Worm (Caenorhabditis elegans) whole organism, late embryonic: ENCODE results near the gene bath-13.

Source experiments
- C08G9.2 ChIP-seq: sonication (generic microtip); optimal IDR thresholded peaks from 2 replicates; lab custom pipeline; 2016; ENCODE audit warnings: mild to moderate bottlenecking, missing genetic modification characterization, moderate library complexity, missing compliant biosample characterization
- F13H6.1 ChIP-seq: sonication (generic microtip); optimal IDR thresholded peaks from 2 replicates; lab custom pipeline; 2016; ENCODE audit warnings: missing genetic modification characterization, missing compliant biosample characterization
- K09A11.1 ChIP-seq: sonication (generic microtip); optimal IDR thresholded peaks from 2 replicates; lab custom pipeline; 2017; ENCODE audit warnings: antibody characterized with exemption, mild to moderate bottlenecking, missing genetic modification characterization, missing compliant biosample characterization; ENCODE audit not compliant: insufficient read depth
- T23F11.4 ChIP-seq: fragments of 200-800 bp; sonication (Bioruptor generic); optimal IDR thresholded peaks from 2 replicates; lab custom pipeline; 2018; ENCODE audit warnings: mild to moderate bottlenecking, missing genetic modification characterization, missing compliant biosample characterization
- ama-1 ChIP-seq: fragments of 150-350 bp; optimal IDR thresholded peaks from 2 replicates; lab custom pipeline; 2014
- ceh-18 ChIP-seq: sonication (generic microtip); optimal IDR thresholded peaks from 2 replicates; lab custom pipeline; 2016; ENCODE audit warnings: missing genetic modification characterization, missing compliant biosample characterization
- ceh-19 ChIP-seq: fragments of 200-800 bp; sonication (Bioruptor generic); optimal IDR thresholded peaks from 2 replicates; lab custom pipeline; 2018; ENCODE audit warnings: mild to moderate bottlenecking, missing genetic modification characterization, missing compliant biosample characterization
- ceh-22 ChIP-seq: sonication (generic microtip); optimal IDR thresholded peaks from 2 replicates; lab custom pipeline; 2017; ENCODE audit warnings: missing biosample characterization, missing genetic modification characterization
- ceh-30 ChIP-seq: fragments of 150-350 bp; optimal IDR thresholded peaks from 2 replicates; lab custom pipeline; 2014; ENCODE audit warnings: missing biosample characterization, missing genetic modification characterization
- ceh-48 ChIP-seq: sonication (generic microtip); optimal IDR thresholded peaks from 2 replicates; lab custom pipeline; 2016; ENCODE audit warnings: missing genetic modification characterization, inconsistent platforms, missing compliant biosample characterization
- ceh-6 ChIP-seq: fragments of 200-800 bp; sonication (Bioruptor generic); optimal IDR thresholded peaks from 2 replicates; lab custom pipeline; 2018; ENCODE audit warnings: mild to moderate bottlenecking, missing genetic modification characterization, missing compliant biosample characterization
- che-1 ChIP-seq: sonication (generic microtip); optimal IDR thresholded peaks from 2 replicates; lab custom pipeline; 2016; ENCODE audit warnings: mild to moderate bottlenecking, missing genetic modification characterization, missing compliant biosample characterization
- dve-1 ChIP-seq: sonication (generic microtip); optimal IDR thresholded peaks from 2 replicates; lab custom pipeline; 2017; ENCODE audit warnings: antibody characterized with exemption, mild to moderate bottlenecking, missing genetic modification characterization, missing compliant biosample characterization
- elt-2 ChIP-seq: sonication (generic microtip); optimal IDR thresholded peaks from 2 replicates; lab custom pipeline; 2016; ENCODE audit warnings: missing genetic modification reagents, missing genetic modification characterization, missing compliant biosample characterization
- elt-4 ChIP-seq: sonication (generic microtip); optimal IDR thresholded peaks from 2 replicates; lab custom pipeline; 2016; ENCODE audit warnings: missing genetic modification characterization, missing compliant biosample characterization
- ets-4 ChIP-seq: sonication (generic microtip); optimal IDR thresholded peaks from 2 replicates; lab custom pipeline; 2016; ENCODE audit warnings: missing genetic modification characterization, missing compliant biosample characterization
- eyg-1 ChIP-seq: sonication (generic microtip); optimal IDR thresholded peaks from 2 replicates; lab custom pipeline; 2016; ENCODE audit warnings: missing genotype, missing genetic modification characterization, missing compliant biosample characterization
- fkh-10 ChIP-seq: fragments of 150-350 bp; optimal IDR thresholded peaks from 2 replicates; lab custom pipeline; 2014; ENCODE audit warnings: missing biosample characterization, missing genetic modification reagents, missing genetic modification characterization
- gmeb-2 ChIP-seq: sonication (generic microtip); optimal IDR thresholded peaks from 2 replicates; lab custom pipeline; 2016; ENCODE audit warnings: missing genetic modification characterization, inconsistent platforms, missing compliant biosample characterization
- hlh-13 ChIP-seq: fragments of 200-800 bp; sonication (Bioruptor generic); optimal IDR thresholded peaks from 2 replicates; lab custom pipeline; 2018; ENCODE audit warnings: mild to moderate bottlenecking, missing genetic modification characterization, missing compliant biosample characterization
- hlh-30 ChIP-seq: sonication (generic microtip); optimal IDR thresholded peaks from 2 replicates; lab custom pipeline; 2017; ENCODE audit warnings: antibody characterized with exemption, missing genetic modification characterization, missing compliant biosample characterization; ENCODE audit not compliant: insufficient read depth
- lim-6 ChIP-seq: sonication (generic microtip); optimal IDR thresholded peaks from 2 replicates; lab custom pipeline; 2016; ENCODE audit warnings: missing genetic modification characterization, missing compliant biosample characterization
- nfya-1 ChIP-seq: sonication (generic microtip); optimal IDR thresholded peaks from 2 replicates; lab custom pipeline; 2017; ENCODE audit warnings: missing genetic modification characterization, mild to moderate bottlenecking, missing compliant biosample characterization, antibody characterized with exemption, moderate library complexity
- nhr-232 ChIP-seq: sonication (generic microtip); optimal IDR thresholded peaks from 2 replicates; lab custom pipeline; 2016; ENCODE audit warnings: missing genetic modification characterization, missing compliant biosample characterization
- odd-2 ChIP-seq: sonication (generic microtip); optimal IDR thresholded peaks from 2 replicates; lab custom pipeline; 2017; ENCODE audit warnings: antibody characterized with exemption, mild to moderate bottlenecking, missing genetic modification characterization, missing compliant biosample characterization
- pat-9 ChIP-seq: fragments of 200-800 bp; sonication (Bioruptor generic); optimal IDR thresholded peaks from 2 replicates; lab custom pipeline; 2018; ENCODE audit warnings: mild to moderate bottlenecking, missing genetic modification characterization, moderate library complexity, missing compliant biosample characterization
- pha-2 ChIP-seq: sonication (generic microtip); optimal IDR thresholded peaks from 2 replicates; lab custom pipeline; 2017; ENCODE audit warnings: mild to moderate bottlenecking, missing genetic modification characterization, missing compliant biosample characterization
- pha-4 ChIP-seq: fragments of 150-350 bp; optimal IDR thresholded peaks from 2 replicates; lab custom pipeline; 2018; ENCODE audit warnings: missing biosample characterization, missing genetic modification reagents, missing genetic modification characterization
- ref-2 ChIP-seq: sonication (generic microtip); optimal IDR thresholded peaks from 2 replicates; lab custom pipeline; 2016; ENCODE audit warnings: missing genetic modification characterization, missing compliant biosample characterization
- rnt-1 ChIP-seq: sonication (generic microtip); optimal IDR thresholded peaks from 2 replicates; lab custom pipeline; 2016; ENCODE audit warnings: missing genetic modification characterization, missing compliant biosample characterization
- sox-2 ChIP-seq: fragments of 200-800 bp; sonication (Bioruptor generic); IDR thresholded peaks from 2 replicates; pipeline ENCODE4 v1.3.6; 2022; ENCODE audit warnings: missing genetic modification reagents, missing genetic modification characterization, missing compliant biosample characterization
- sox-4 ChIP-seq: sonication (generic microtip); optimal IDR thresholded peaks from 2 replicates; lab custom pipeline; 2017; ENCODE audit warnings: mild to moderate bottlenecking, missing genetic modification characterization, inconsistent platforms, missing compliant biosample characterization
- tbx-7 ChIP-seq: sonication (generic microtip); optimal IDR thresholded peaks from 2 replicates; lab custom pipeline; 2016; ENCODE audit warnings: missing genotype, missing genetic modification characterization, missing compliant biosample characterization
- ttx-3 ChIP-seq: sonication (generic microtip); optimal IDR thresholded peaks from 2 replicates; lab custom pipeline; 2016; ENCODE audit warnings: missing genetic modification reagents, missing genetic modification characterization, missing compliant biosample characterization
- unc-55 ChIP-seq: sonication (generic microtip); optimal IDR thresholded peaks from 2 replicates; lab custom pipeline; 2017; ENCODE audit warnings: missing biosample characterization, missing genetic modification reagents, missing genetic modification characterization

bath-13 gene

DNA sequence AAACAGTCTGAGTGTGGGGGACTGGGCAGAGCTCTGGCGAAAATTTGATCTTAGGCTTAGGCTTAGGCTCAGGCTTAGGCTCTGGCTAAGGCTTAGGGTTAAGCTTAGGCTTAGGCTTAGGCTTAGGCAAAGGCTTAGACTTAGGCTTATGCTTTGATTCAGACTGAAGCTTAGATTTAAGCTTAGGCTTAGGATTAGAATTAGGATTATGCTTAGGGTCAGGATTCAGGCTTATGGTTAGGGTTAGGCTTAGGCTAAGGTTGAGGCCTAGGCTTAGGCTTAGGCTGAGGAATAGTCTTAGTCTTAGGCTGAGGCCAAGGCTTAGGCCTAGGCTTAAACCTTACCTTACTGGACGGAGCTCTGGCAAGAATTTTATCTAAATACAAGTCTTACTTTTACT lies 5.0 kb upstream of the bath-13 start:
- peak; percentile 69 for TF ChIP-seq dve-1
- no peak for TF ChIP-seq hlh-13 (GFP tag; lab: Kevin White, UChicago)

DNA sequence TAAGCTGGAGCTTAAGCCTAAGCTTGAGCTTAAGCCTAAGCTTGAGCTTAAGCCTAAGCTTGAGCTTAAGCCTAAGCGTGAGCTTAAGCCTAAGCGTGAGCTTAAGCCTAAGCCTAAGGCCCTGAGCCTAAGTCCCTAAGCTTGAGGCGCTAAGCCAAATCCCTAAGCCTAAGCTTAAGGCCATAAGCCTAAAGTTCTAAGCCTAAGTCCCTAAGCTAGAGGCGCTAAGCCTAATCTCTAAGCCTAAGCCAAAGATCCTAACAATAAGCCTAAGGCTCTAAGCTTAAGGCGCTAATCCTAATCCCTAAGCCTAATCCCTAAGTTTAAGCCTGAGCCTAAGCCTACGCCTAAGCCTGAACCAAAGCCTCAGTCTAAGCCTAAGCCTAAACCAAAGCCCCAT lies 3.8 kb upstream of the bath-13 start:
- TF ChIP-seq fkh-10 = no peak
- TF ChIP-seq dve-1 = peak; percentile 100

DNA sequence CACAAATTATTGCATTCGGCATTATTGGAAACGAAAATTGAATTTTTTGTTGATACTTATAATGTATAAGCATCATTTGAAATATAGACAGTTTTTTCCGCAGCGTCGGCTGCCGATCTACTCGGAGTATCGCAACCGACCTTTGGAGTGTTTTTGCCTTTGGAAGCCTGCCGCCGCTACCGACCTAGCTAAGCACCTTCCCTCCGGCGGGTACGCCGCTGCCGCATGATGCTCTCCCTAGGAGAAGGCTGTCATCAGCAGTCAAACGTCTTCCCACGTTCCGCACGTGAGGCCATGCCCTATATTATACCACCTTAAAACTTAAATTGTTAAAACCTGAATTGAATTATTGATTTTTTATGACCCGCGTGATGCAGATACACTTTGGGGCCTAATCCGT lies 3.4 kb downstream of the bath-13 start:
- TF ChIP-seq nhr-232 (tag; lab: Kevin White, UChicago) (no peak), tbx-7 (tag; lab: Kevin White, UChicago) (no peak), hlh-30 (tag; lab: Kevin White, UChicago) (no peak), T23F11.4 (no peak), ceh-48 (tag; lab: Kevin White, UChicago) (no peak), ceh-6 (GFP tag; lab: Kevin White, UChicago) (no peak), sox-4 (tag; lab: Kevin White, UChicago) (no peak), pat-9 (no peak), ceh-19 (GFP tag; lab: Kevin White, UChicago) (no peak), pha-4 (tag; lab: Kevin White, UChicago) (no peak), ceh-22 (tag; lab: Kevin White, UChicago) (no peak), ets-4 (tag; lab: Kevin White, UChicago) (no peak), eyg-1 (no peak), che-1 (no peak)

DNA sequence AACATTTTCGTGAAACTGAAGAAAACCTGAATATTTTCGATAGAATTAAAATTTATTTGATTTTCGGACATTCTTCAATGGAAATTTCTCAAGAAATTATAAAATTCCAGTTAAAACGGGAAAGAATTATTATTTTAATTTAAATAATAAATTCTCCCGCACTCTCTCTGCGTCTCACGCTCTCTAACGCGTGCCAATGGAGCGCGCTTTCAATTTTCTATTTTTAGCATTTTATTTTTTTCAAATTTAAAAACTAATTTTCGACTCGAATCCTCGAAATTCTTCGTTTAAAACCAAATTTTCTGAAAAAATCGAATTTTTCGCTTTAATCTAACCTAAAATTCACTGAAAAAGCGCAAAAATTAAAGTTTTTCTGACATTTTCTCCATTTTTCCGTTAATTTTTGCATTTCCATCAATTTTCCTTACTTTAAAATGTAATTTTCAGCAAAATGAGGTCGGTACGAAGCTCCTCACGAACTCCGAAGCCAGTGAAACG lies 17.4 kb downstream of the bath-13 start, which contains the start of gene gbas-1:
gbas-1 (plus strand) TSS at position 448 of the 498 bp plus-strand sequence.
- no peak for TF ChIP-seq ttx-3
- no peak for TF ChIP-seq gmeb-2 (tag; lab: Kevin White, UChicago)
- no peak for TF ChIP-seq K09A11.1 (tag; lab: Kevin White, UChicago)
- no peak for TF ChIP-seq F13H6.1 (tag; lab: Kevin White, UChicago)
- TF ChIP-seq rnt-1 (tag; lab: Kevin White, UChicago) = no peak
- TF ChIP-seq nfya-1 (tag; lab: Kevin White, UChicago) = peak; percentile 16

DNA sequence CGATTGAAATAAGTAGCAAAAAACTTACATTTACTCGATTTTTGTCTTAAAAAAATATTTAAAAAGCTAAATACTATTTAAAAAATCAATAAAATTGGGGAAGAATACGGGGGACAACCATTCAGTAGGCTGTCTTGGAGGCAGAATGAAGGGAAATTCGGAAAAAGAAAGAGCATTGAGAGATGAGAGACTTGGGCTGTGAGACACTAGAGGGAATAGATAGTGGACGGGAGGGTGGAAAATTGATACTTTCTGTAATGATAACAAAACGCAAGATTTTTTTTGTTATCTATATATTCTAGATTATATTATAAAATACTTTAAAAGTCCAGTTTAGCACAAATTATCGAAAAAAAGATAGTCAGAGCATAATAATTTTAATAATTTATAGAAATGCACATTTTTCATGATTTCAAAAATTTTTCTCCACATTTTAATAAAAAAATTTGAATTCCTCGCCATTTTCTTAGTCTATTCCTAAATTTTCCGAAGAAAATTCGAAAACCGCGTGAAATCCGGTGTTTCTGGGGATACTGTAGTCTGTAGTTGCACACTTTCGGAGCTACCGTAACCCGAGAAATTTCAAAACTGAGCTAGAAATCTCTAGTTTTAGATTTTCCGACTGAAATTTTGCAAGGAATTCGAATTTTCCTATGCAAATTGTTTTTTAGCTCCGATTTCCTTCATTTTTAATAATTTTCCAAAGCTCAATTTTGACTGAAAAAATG lies 18.0 kb downstream of the bath-13 start:
- no peak for TF ChIP-seq odd-2 (tag; lab: Kevin White, UChicago)
- TF ChIP-seq elt-2 (tag; lab: Kevin White, UChicago) = peak; percentile 84

DNA sequence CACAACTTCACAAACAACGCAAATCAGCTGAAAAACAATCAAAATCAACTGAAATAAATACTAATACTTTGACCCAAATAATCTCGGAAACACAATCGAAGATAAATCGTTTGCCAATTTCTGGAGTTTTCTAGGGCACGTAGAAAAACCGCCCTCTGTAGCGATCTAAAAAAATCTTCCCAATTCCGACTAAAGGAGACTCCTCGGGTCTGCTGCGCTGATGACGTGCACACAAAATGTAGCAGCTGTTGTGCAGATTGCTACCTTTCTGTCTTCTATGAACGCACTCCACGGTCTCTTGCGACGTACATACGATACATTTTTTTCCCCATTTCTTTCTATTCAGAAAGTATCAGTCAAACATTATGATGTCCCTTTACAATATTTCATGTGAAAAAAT lies 33.5 kb downstream of the bath-13 start, which contains the start of gene F53G2.1:
F53G2.1 (plus strand) TSS at position 301 of the 400 bp plus-strand sequence.
- no peak for TF ChIP-seq ceh-18 (tag; lab: Kevin White, UChicago)
- TF ChIP-seq nfya-1 (tag; lab: Kevin White, UChicago) = no peak
- no peak for TF ChIP-seq pha-2 (tag; lab: Kevin White, UChicago)
- no peak for TF ChIP-seq sox-2 (GFP tag; lab: Robert Waterston, UW)
- no peak for TF ChIP-seq ets-4 (tag; lab: Kevin White, UChicago)
- TF ChIP-seq ref-2 (tag; lab: Kevin White, UChicago) = no peak
- TF ChIP-seq ceh-19 (GFP tag; lab: Kevin White, UChicago) = no peak
- TF ChIP-seq C08G9.2 (tag; lab: Kevin White, UChicago) = no peak
- no peak for TF ChIP-seq hlh-13 (GFP tag; lab: Kevin White, UChicago)
- TF ChIP-seq ttx-3 = no peak
- no peak for TF ChIP-seq lim-6
- TF ChIP-seq ama-1 = no peak
- TF ChIP-seq nhr-232 (tag; lab: Kevin White, UChicago) = no peak
- TF ChIP-seq unc-55 (GFP tag; lab: Kevin White, UChicago) = no peak
- TF ChIP-seq ceh-48 (tag; lab: Kevin White, UChicago) = no peak
- no peak for TF ChIP-seq elt-4 (tag; lab: Kevin White, UChicago)
- no peak for TF ChIP-seq T23F11.4
- no peak for TF ChIP-seq ceh-30 (tag; lab: Kevin White, UChicago)
